Worm (Caenorhabditis elegans) whole organism, late embryonic: ENCODE data around the gene srt-73.

Source experiments
- C08G9.2 ChIP-seq: sonication (generic microtip); optimal IDR thresholded peaks from 2 replicates; lab custom pipeline; 2016; ENCODE audit warnings: mild to moderate bottlenecking, missing genetic modification characterization, moderate library complexity, missing compliant biosample characterization
- F13H6.1 ChIP-seq: sonication (generic microtip); optimal IDR thresholded peaks from 2 replicates; lab custom pipeline; 2016; ENCODE audit warnings: missing genetic modification characterization, missing compliant biosample characterization
- K09A11.1 ChIP-seq: sonication (generic microtip); optimal IDR thresholded peaks from 2 replicates; lab custom pipeline; 2017; ENCODE audit warnings: antibody characterized with exemption, mild to moderate bottlenecking, missing genetic modification characterization, missing compliant biosample characterization; ENCODE audit not compliant: insufficient read depth
- T23F11.4 ChIP-seq: fragments of 200-800 bp; sonication (Bioruptor generic); optimal IDR thresholded peaks from 2 replicates; lab custom pipeline; 2018; ENCODE audit warnings: mild to moderate bottlenecking, missing genetic modification characterization, missing compliant biosample characterization
- ahr-1 ChIP-seq: sonication (generic microtip); optimal IDR thresholded peaks from 2 replicates; lab custom pipeline; 2016; ENCODE audit warnings: missing genetic modification characterization, missing compliant biosample characterization
- ama-1 ChIP-seq: fragments of 150-350 bp; optimal IDR thresholded peaks from 2 replicates; lab custom pipeline; 2014
- ceh-19 ChIP-seq: fragments of 200-800 bp; sonication (Bioruptor generic); optimal IDR thresholded peaks from 2 replicates; lab custom pipeline; 2018; ENCODE audit warnings: mild to moderate bottlenecking, missing genetic modification characterization, missing compliant biosample characterization
- ceh-22 ChIP-seq: sonication (generic microtip); optimal IDR thresholded peaks from 2 replicates; lab custom pipeline; 2017; ENCODE audit warnings: missing biosample characterization, missing genetic modification characterization
- ceh-30 ChIP-seq: fragments of 150-350 bp; optimal IDR thresholded peaks from 2 replicates; lab custom pipeline; 2014; ENCODE audit warnings: missing biosample characterization, missing genetic modification characterization
- ceh-31 ChIP-seq: sonication (generic microtip); optimal IDR thresholded peaks from 2 replicates; lab custom pipeline; 2016; ENCODE audit warnings: missing genetic modification characterization, missing compliant biosample characterization
- ceh-45 ChIP-seq: fragments of 200-800 bp; sonication (Bioruptor generic); IDR thresholded peaks from 2 replicates; pipeline ENCODE4 v1.3.6; 2022; ENCODE audit warnings: missing genetic modification reagents, missing genetic modification characterization, missing compliant biosample characterization
- ceh-6 ChIP-seq: fragments of 200-800 bp; sonication (Bioruptor generic); optimal IDR thresholded peaks from 2 replicates; lab custom pipeline; 2018; ENCODE audit warnings: mild to moderate bottlenecking, missing genetic modification characterization, missing compliant biosample characterization
- ceh-9 ChIP-seq: sonication (generic microtip); optimal IDR thresholded peaks from 2 replicates; lab custom pipeline; 2016; ENCODE audit warnings: mild to moderate bottlenecking, missing genetic modification characterization, inconsistent platforms, missing compliant biosample characterization
- dve-1 ChIP-seq: sonication (generic microtip); optimal IDR thresholded peaks from 2 replicates; lab custom pipeline; 2017; ENCODE audit warnings: antibody characterized with exemption, mild to moderate bottlenecking, missing genetic modification characterization, missing compliant biosample characterization
- elt-2 ChIP-seq: sonication (generic microtip); optimal IDR thresholded peaks from 2 replicates; lab custom pipeline; 2016; ENCODE audit warnings: missing genetic modification reagents, missing genetic modification characterization, missing compliant biosample characterization
- fax-1 ChIP-seq: sonication (generic microtip); optimal IDR thresholded peaks from 2 replicates; lab custom pipeline; 2016; ENCODE audit warnings: missing genotype, missing genetic modification characterization, missing compliant biosample characterization
- fkh-10 ChIP-seq: fragments of 150-350 bp; optimal IDR thresholded peaks from 2 replicates; lab custom pipeline; 2014; ENCODE audit warnings: missing biosample characterization, missing genetic modification reagents, missing genetic modification characterization
- fkh-6 ChIP-seq: sonication (generic microtip); optimal IDR thresholded peaks from 2 replicates; lab custom pipeline; 2016; ENCODE audit warnings: missing genetic modification characterization, missing compliant biosample characterization
- hlh-13 ChIP-seq: fragments of 200-800 bp; sonication (Bioruptor generic); optimal IDR thresholded peaks from 2 replicates; lab custom pipeline; 2018; ENCODE audit warnings: mild to moderate bottlenecking, missing genetic modification characterization, missing compliant biosample characterization
- hlh-30 ChIP-seq: sonication (generic microtip); optimal IDR thresholded peaks from 2 replicates; lab custom pipeline; 2017; ENCODE audit warnings: antibody characterized with exemption, missing genetic modification characterization, missing compliant biosample characterization; ENCODE audit not compliant: insufficient read depth
- madf-2 ChIP-seq: sonication (generic microtip); optimal IDR thresholded peaks from 2 replicates; lab custom pipeline; 2017; ENCODE audit warnings: missing genetic modification characterization, missing compliant biosample characterization
- mec-3 ChIP-seq: sonication (generic microtip); optimal IDR thresholded peaks from 2 replicates; lab custom pipeline; 2016; ENCODE audit warnings: borderline replicate concordance, missing genetic modification characterization, missing compliant biosample characterization
- nfya-1 ChIP-seq: sonication (generic microtip); optimal IDR thresholded peaks from 2 replicates; lab custom pipeline; 2017; ENCODE audit warnings: missing genetic modification characterization, mild to moderate bottlenecking, missing compliant biosample characterization, antibody characterized with exemption, moderate library complexity
- nhr-232 ChIP-seq: sonication (generic microtip); optimal IDR thresholded peaks from 2 replicates; lab custom pipeline; 2016; ENCODE audit warnings: missing genetic modification characterization, missing compliant biosample characterization
- pat-9 ChIP-seq: fragments of 200-800 bp; sonication (Bioruptor generic); optimal IDR thresholded peaks from 2 replicates; lab custom pipeline; 2018; ENCODE audit warnings: mild to moderate bottlenecking, missing genetic modification characterization, moderate library complexity, missing compliant biosample characterization
- pha-2 ChIP-seq: sonication (generic microtip); optimal IDR thresholded peaks from 2 replicates; lab custom pipeline; 2017; ENCODE audit warnings: mild to moderate bottlenecking, missing genetic modification characterization, missing compliant biosample characterization
- pha-4 ChIP-seq: fragments of 150-350 bp; optimal IDR thresholded peaks from 2 replicates; lab custom pipeline; 2018; ENCODE audit warnings: missing biosample characterization, missing genetic modification reagents, missing genetic modification characterization
- pqm-1 ChIP-seq: sonication (generic microtip); optimal IDR thresholded peaks from 2 replicates; lab custom pipeline; 2016; ENCODE audit warnings: missing genetic modification characterization, missing compliant biosample characterization
- pros-1 ChIP-seq: fragments of 150-350 bp; optimal IDR thresholded peaks from 2 replicates; lab custom pipeline; 2014; ENCODE audit warnings: missing biosample characterization, missing genetic modification reagents, missing genetic modification characterization
- rnt-1 ChIP-seq: sonication (generic microtip); optimal IDR thresholded peaks from 2 replicates; lab custom pipeline; 2016; ENCODE audit warnings: missing genetic modification characterization, missing compliant biosample characterization
- sdc-2 ChIP-seq: sonication (generic microtip); optimal IDR thresholded peaks from 2 replicates; lab custom pipeline; 2016; ENCODE audit warnings: missing genotype, missing genetic modification characterization, missing compliant biosample characterization
- sox-2 ChIP-seq: fragments of 200-800 bp; sonication (Bioruptor generic); IDR thresholded peaks from 2 replicates; pipeline ENCODE4 v1.3.6; 2022; ENCODE audit warnings: missing genetic modification reagents, missing genetic modification characterization, missing compliant biosample characterization
- tbx-2 ChIP-seq: sonication (generic microtip); optimal IDR thresholded peaks from 2 replicates; lab custom pipeline; 2016; ENCODE audit warnings: missing genetic modification characterization, missing compliant biosample characterization
- tbx-7 ChIP-seq: sonication (generic microtip); optimal IDR thresholded peaks from 2 replicates; lab custom pipeline; 2016; ENCODE audit warnings: missing genotype, missing genetic modification characterization, missing compliant biosample characterization
- ttx-3 ChIP-seq: sonication (generic microtip); optimal IDR thresholded peaks from 2 replicates; lab custom pipeline; 2016; ENCODE audit warnings: missing genetic modification reagents, missing genetic modification characterization, missing compliant biosample characterization
- unc-42 ChIP-seq: sonication (generic microtip); optimal IDR thresholded peaks from 2 replicates; lab custom pipeline; 2016; ENCODE audit warnings: missing genotype, missing genetic modification characterization, missing compliant biosample characterization
- unc-55 ChIP-seq: sonication (generic microtip); optimal IDR thresholded peaks from 2 replicates; lab custom pipeline; 2017; ENCODE audit warnings: missing biosample characterization, missing genetic modification reagents, missing genetic modification characterization
- unc-86 ChIP-seq: sonication (generic microtip); optimal IDR thresholded peaks from 2 replicates; lab custom pipeline; 2016; ENCODE audit warnings: missing genetic modification characterization, missing compliant biosample characterization

srt-73 gene

DNA sequence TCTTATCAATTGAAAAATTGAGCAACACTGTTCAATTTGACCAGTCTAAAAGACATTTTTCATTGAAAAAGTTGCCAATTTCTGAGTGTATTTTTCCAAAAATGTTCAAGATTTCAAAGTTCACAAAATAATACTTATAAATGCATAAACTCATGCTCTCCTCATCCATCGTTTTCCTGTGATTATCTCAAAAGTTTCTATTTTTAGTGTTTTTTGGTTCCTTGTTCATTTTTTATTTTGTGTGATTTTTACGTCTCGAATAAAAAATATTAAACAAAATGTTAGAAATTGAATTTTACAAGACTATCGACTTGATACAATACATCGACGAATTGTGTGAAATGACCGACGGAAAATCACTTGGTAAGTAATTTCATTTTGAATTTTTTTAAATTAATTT, 2.6 kb downstream of the srt-73 start, which contains the start of gene atic-1:
Gene atic-1 (plus strand): TSS at position 301 of the 400 bp plus-strand sequence.
- TF ChIP-seq sox-2 (GFP tag; lab: Robert Waterston, UW) (no peak), ceh-19 (no peak), pqm-1 (tag; lab: Kevin White, UChicago) (no peak), C08G9.2 (tag; lab: Kevin White, UChicago) (no peak), pha-4 (tag; lab: Kevin White, UChicago) (no peak), fkh-10 (no peak), hlh-13 (GFP tag; lab: Kevin White, UChicago) (no peak)

DNA sequence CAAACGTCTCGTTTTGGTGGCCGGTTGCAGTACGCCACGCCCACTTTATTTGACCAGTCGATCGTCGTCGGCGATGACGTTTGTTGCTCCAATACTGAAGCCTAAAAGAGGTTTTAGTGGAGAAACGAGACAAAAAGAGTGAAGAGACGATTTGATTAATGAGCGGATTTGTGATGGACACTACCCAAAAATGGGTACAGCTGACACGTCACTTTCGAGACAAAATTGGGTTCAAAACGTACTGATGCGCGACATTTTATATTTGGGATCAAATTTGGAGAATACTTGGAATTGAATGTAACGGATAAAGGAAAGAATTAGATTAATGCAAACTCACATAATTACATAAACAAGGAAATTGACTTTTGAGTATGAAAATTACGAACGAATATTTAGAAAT, 18.3 kb downstream of the srt-73 start, which contains the start of gene ilys-4:
Gene ilys-4 (minus strand): TSS at position 101 of the 400 bp plus-strand sequence.
- TF ChIP-seq nfya-1 (tag; lab: Kevin White, UChicago) (no peak), pha-2 (tag; lab: Kevin White, UChicago) (no peak), ahr-1 (tag; lab: Kevin White, UChicago) (no peak), pat-9 (tag; lab: Kevin White, UChicago) (no peak), ceh-30 (tag; lab: Kevin White, UChicago) (no peak), sdc-2 (no peak), F13H6.1 (no peak), unc-86 (tag; lab: Kevin White, UChicago) (no peak), mec-3 (no peak), pros-1 (no peak), tbx-7 (tag; lab: Kevin White, UChicago) (no peak), fkh-6 (tag; lab: Kevin White, UChicago) (no peak)

DNA sequence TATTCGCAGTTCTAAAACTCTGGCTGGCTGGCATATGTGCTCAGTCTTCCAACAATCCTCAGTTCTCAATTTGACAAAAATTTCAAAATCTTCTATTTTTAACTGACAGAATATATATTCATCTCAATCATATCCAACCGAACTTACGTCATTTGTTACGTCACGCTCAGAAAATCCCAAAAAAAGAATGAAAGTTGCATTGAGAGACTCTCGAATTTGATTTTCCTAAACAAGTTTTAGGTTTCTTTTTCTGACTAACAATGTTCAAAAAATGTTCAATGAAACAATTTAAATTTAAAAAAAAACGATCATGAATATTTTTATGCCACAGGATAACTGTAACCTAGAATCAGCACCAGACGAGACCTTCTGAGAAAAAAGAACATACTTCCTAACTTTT, 18.8 kb downstream of the srt-73 start:
- TF ChIP-seq madf-2, result no peak

DNA sequence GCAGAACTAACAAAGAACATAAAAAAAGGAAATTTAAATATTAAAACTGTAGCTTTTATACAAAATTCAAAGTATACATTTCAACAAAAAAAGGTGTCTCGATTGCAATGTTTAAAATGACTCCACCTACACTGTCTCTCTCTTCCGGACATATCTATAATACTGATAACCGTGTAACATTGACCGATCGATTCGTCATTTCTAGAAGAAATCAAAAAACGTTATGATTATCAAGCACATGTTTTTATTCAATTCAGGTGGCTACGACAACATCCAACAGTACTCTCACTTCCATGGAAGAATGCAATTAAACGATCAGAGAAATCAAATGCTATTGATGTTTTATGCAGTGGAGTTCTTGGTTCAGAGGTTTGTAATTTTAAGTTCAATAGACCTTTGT, 19.4 kb downstream of the srt-73 start:
- TF ChIP-seq nhr-232 (tag; lab: Kevin White, UChicago) (no peak), ceh-22 (tag; lab: Kevin White, UChicago) (no peak), sdc-2 (no peak)
- TF ChIP-seq, all 69 proteins: peak for 0

DNA sequence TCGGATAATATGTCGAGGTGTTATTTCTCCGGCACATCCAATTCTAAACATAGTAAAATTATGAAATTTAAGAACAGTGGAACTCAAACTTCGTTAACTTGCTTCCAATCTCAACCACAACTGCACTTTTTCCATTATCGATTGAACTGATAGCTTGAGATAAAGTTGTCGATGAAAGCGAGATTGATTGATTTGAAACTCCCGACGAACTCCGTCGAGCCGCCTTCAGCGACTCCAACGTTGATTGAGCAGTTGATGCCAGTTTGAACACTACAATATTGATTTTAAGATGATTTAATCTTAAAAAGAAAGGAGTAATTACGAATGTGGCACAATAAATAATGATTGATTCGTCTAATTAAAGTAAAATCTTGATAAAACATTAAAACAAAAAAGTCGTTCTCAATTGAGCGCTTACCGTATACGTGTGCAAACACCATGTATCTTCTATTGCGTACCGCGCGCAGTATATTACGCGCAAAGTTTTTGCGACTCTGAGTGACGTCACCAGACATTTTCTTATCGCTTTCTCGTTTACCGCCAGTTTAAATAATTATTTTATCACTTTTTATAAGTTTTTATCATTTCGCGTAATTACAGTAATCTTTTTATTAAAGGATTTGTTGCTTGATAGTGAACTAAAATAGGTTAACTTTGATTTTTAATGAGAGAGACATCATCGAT, 23.2 kb downstream of the srt-73 start, which contains the start of gene arp-11:
Gene arp-11 (minus strand): TSS at position 51 of the 684 bp plus-strand sequence.
- no peak for TF ChIP-seq rnt-1 (tag; lab: Kevin White, UChicago)
- peak; percentile 36 for TF ChIP-seq unc-55
- TF ChIP-seq ttx-3 (tag; lab: Kevin White, UChicago), result no peak
- TF ChIP-seq nfya-1 (tag; lab: Kevin White, UChicago), result peak; percentile 38
- TF ChIP-seq pha-2 (tag; lab: Kevin White, UChicago), result no peak
- no peak for TF ChIP-seq ceh-6 (GFP tag; lab: Kevin White, UChicago)
- TF ChIP-seq tbx-2 (tag; lab: Kevin White, UChicago), result peak; percentile 25
- TF ChIP-seq ceh-9, result no peak
- TF ChIP-seq elt-2 (tag; lab: Kevin White, UChicago), result peak; percentile 87
- peak; percentile 10 for TF ChIP-seq unc-42 (tag; lab: Kevin White, UChicago)

DNA sequence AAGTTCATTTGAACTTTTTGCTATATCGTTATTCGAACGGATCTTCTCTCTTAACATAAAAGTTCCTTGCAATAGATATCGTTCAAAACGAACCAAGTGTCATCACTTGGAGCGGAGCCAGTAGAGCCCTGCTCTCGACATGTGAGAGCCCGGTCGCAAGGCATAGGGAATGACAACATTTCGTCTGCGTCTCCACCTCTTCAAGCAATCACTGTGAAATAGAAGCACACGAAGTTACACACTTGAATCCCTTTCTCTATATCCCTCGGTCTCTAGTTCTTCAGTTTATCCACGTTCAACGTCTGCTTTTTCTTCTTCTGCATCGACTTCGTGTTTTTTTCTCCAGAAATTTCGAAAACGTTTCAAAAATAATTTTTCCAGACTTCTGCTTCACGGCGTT, 24.2 kb downstream of the srt-73 start, which contains the start of gene C49H3.6:
Gene C49H3.6 (plus strand): TSS at position 380 of the 400 bp plus-strand sequence.
- TF ChIP-seq nfya-1 (tag; lab: Kevin White, UChicago), result peak; percentile 26
- no peak for TF ChIP-seq ceh-45 (GFP tag; lab: Robert Waterston, UW)
- TF ChIP-seq pha-4 (tag; lab: Kevin White, UChicago), result no peak
- TF ChIP-seq fax-1 (tag; lab: Kevin White, UChicago), result no peak
- TF ChIP-seq ceh-22 (tag; lab: Kevin White, UChicago), result peak; percentile 38
- TF ChIP-seq sdc-2, result no peak
- peak; percentile 22 for TF ChIP-seq unc-55
- TF ChIP-seq ceh-31 (tag; lab: Kevin White, UChicago), result peak; percentile 19
- no peak for TF ChIP-seq ama-1 (lab: Kevin White, UChicago)
- no peak for TF ChIP-seq ttx-3 (tag; lab: Kevin White, UChicago)
- TF ChIP-seq K09A11.1 (tag; lab: Kevin White, UChicago), result no peak
- TF ChIP-seq sox-2 (GFP tag; lab: Robert Waterston, UW), result no peak
- peak; percentile 8 for TF ChIP-seq unc-42 (tag; lab: Kevin White, UChicago)
- no peak for TF ChIP-seq T23F11.4 (GFP tag; lab: Kevin White, UChicago)
- no peak for TF ChIP-seq ahr-1 (tag; lab: Kevin White, UChicago)
- TF ChIP-seq dve-1 (tag; lab: Kevin White, UChicago), result no peak
- TF ChIP-seq hlh-30 (tag; lab: Kevin White, UChicago), result peak; percentile 44
- TF ChIP-seq pat-9 (tag; lab: Kevin White, UChicago), result no peak
